Fruit fly (Drosophila melanogaster): ENCODE data around the gene CG13096.

DNA sequence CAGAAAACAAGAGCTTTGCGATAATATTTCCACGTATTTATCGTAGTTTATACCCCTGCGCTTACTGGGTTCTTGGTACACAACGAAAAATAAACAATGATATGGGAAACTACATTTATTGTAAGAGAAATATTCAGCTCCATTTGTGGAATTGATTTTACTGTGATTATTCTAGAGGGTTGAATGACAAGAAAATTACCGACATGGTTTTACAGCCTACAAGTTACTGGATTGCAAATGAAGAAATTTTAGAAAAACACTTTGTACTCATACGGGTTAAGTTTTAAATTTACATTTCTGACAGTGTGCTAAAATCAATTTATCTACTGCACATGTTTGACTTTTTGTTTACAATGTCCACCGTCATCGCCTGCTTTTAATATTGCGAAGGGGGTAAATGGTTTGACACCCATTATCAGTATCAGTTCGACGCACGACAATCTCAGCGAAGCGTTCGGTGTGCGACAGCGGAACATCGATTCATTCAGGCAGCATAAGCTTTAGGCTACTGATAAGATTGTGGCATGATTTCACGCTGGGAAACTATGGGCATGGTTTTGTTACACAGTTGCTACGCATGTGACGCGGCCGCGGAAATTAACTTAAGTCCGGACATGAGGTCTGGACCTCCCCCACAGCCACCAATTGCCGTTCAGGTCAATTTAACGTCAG lies 49.7 kb downstream of the CG13096 start:
- TF ChIP-seq CG8478 (optimal IDR thresholded peaks at IDR 0.05) (no peak), CTCF (optimal IDR thresholded peaks at IDR 0.05) (no peak)
